Fruit fly (Drosophila melanogaster): Measurements from ENCODE around the gene gd.

The gd gene

DNA sequence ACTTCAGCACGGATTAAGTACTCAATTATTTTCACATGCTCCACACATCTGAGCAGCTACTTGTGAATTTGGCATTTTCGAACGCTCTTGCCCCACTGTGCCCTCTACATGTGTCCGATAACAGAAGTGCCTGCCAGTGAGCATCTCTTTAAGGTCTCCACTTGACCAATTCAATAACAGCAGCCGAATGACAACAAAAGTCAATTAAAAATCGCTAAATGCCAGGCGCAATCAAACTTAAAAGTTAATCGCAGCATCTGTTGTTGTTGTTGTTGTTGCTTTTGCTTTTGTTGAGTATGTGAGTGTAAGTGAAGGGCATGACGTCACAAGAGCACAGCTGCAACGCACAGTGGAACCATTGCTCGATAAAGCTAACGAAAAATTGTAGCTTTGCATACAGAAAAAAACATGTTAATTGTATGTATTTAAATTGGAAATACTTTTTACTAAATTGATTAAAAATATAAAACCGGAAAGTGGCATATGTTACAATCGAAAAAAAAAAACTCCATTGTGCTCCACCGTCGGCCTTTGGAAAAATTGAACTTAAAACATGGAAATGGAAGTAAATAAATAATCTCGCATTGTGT is 27.3 kb upstream of the gd start (continued):
- TF ChIP-seq aop (GFP tag; IDR thresholded peaks at IDR 0.05) (no peak), zen (tag; optimal IDR thresholded peaks at IDR 0.05) (no peak), CG7786 (GFP tag; optimal IDR thresholded peaks at IDR 0.05) (no peak), fd3F (GFP tag; optimal IDR thresholded peaks at IDR 0.05) (no peak), sob (GFP tag; IDR thresholded peaks at IDR 0.05) (no peak), CG2889 (GFP tag; IDR thresholded peaks at IDR 0.05) (no peak), CG11696 (GFP tag; IDR thresholded peaks at IDR 0.05) (no peak; the same call in 1 of the 2 replicates), GATAe (GFP tag; conservative IDR thresholded peaks at IDR 0.05) (no peak), nom (GFP tag; optimal IDR thresholded peaks at IDR 0.05) (peak; percentile 12), Hsf (GFP tag; optimal IDR thresholded peaks at IDR 0.05) (peak; percentile 17), tin (GFP tag; optimal IDR thresholded peaks at IDR 0.05) (peak; percentile 28), mld (GFP tag; IDR thresholded peaks at IDR 0.05; ENCODE audit: partially characterized antibody) (no peak), CG2202 (tag; optimal IDR thresholded peaks at IDR 0.05) (no peak), CG7839 (tag; optimal IDR thresholded peaks at IDR 0.05) (peak; percentile 44), hb (GFP tag; IDR thresholded peaks at IDR 0.05; ENCODE audit: partially characterized antibody) (no peak), CG1024 (GFP tag; IDR thresholded peaks at IDR 0.05) (0 out of 2 replicates have a peak, but pooled peaks have one; percentile 3), unpg (GFP tag; optimal IDR thresholded peaks at IDR 0.05) (peak; percentile 29), fd64A (GFP tag; optimal IDR thresholded peaks at IDR 0.05) (no peak), CG5245 (GFP tag; optimal IDR thresholded peaks at IDR 0.05) (peak; percentile 25), dan (GFP tag; IDR thresholded peaks at IDR 0.05) (no peak), pnt (GFP tag; optimal IDR thresholded peaks at IDR 0.05) (no peak), Ets97D (GFP tag; optimal IDR thresholded peaks at IDR 0.05) (no peak), Sin3A (optimal IDR thresholded peaks at IDR 0.05) (no peak), grn (GFP tag; optimal IDR thresholded peaks at IDR 0.05) (no peak), Tbp (GFP tag; optimal IDR thresholded peaks at IDR 0.05) (no peak), ac (GFP tag; optimal IDR thresholded peaks at IDR 0.05) (no peak), Bgb (GFP tag; IDR thresholded peaks at IDR 0.05; ENCODE audit: partially characterized antibody) (no peak), br (optimal IDR thresholded peaks at IDR 0.05) (no peak), Atf3 (GFP tag; optimal IDR thresholded peaks at IDR 0.05) (no peak), lab (GFP tag; optimal IDR thresholded peaks at IDR 0.05) (no peak), CG17385 (GFP tag; optimal IDR thresholded peaks at IDR 0.05) (peak; percentile 3), Optix (GFP tag; IDR thresholded peaks at IDR 0.05) (0 out of 3 replicates have a peak, but pooled peaks have one; percentile 9), bab2 (GFP tag; optimal IDR thresholded peaks at IDR 0.05) (no peak), Ssrp (tag; optimal IDR thresholded peaks at IDR 0.05) (peak; percentile 1), CG2120 (GFP tag; optimal IDR thresholded peaks at IDR 0.05) (peak; percentile 29), bowl (GFP tag; IDR thresholded peaks at IDR 0.05) (no peak), CG8359 (GFP tag; optimal IDR thresholded peaks at IDR 0.05; ENCODE audit: borderline replicate concordance) (peak; percentile 67), Doc3 (GFP tag; IDR thresholded peaks at IDR 0.05; ENCODE audit: partially characterized antibody) (no peak), sens-2 (GFP tag; IDR thresholded peaks at IDR 0.05) (no peak), inv (GFP tag; IDR thresholded peaks at IDR 0.05; ENCODE audit: partially characterized antibody) (0 out of 2 replicates have a peak, but pooled peaks have one; percentile 9), CG12155 (GFP tag; optimal IDR thresholded peaks at IDR 0.05) (no peak), p53 (GFP tag; optimal IDR thresholded peaks at IDR 0.05) (no peak), Mes4 (GFP tag; optimal IDR thresholded peaks at IDR 0.05) (no peak), CG3065 (GFP tag; optimal IDR thresholded peaks at IDR 0.05) (no peak), ro (GFP tag; IDR thresholded peaks at IDR 0.05) (no peak), CG4360 (GFP tag; IDR thresholded peaks at IDR 0.05) (peak; percentile 81), ERR (GFP tag; optimal IDR thresholded peaks at IDR 0.05) (peak; percentile 9), CG2875 (GFP tag; optimal IDR thresholded peaks at IDR 0.05) (no peak), HLH3B (GFP tag; IDR thresholded peaks at IDR 0.05) (peak; percentile 53), oc (tag; optimal IDR thresholded peaks at IDR 0.05) (no peak), tap (tag; optimal IDR thresholded peaks at IDR 0.05) (no peak)
